Worm (Caenorhabditis elegans) whole organism, L2 larva: Measurements from ENCODE around the gene clec-29.

Experiments used
- lin-13 ChIP-seq: fragments of 150-350 bp; optimal IDR thresholded peaks from 2 replicates; lab custom pipeline; 2014; ENCODE audit warnings: missing biosample characterization, missing genetic modification reagents, missing genetic modification characterization
- lin-39 ChIP-seq: fragments of 150-350 bp; optimal IDR thresholded peaks from 2 replicates; lab custom pipeline; 2014; ENCODE audit warnings: missing biosample characterization, missing genetic modification reagents, missing genetic modification characterization
- lsy-2 ChIP-seq, 2 experiments: fragments of 150-350 bp in 1 of 2; sonication (generic microtip) in 1 of 2; optimal IDR thresholded peaks; 2 replicates each; lab custom pipeline; 2014 to 2017; ENCODE audit warnings: missing biosample characterization in 2 of 2, missing genetic modification characterization in 2 of 2
- mab-5 ChIP-seq: fragments of 150-350 bp; optimal IDR thresholded peaks from 2 replicates; lab custom pipeline; 2014; ENCODE audit warnings: missing biosample characterization, missing genetic modification characterization
- nhr-23 ChIP-seq: fragments of 150-350 bp; optimal IDR thresholded peaks from 2 replicates; lab custom pipeline; 2014; ENCODE audit warnings: missing biosample characterization, missing genetic modification reagents, missing genetic modification characterization
- nhr-25 ChIP-seq: fragments of 150-350 bp; sonication (generic microtip); optimal IDR thresholded peaks from 3 replicates; lab custom pipeline; 2014; ENCODE audit warnings: missing biosample characterization, missing genetic modification characterization
- unc-62 ChIP-seq: fragments of 150-350 bp; optimal IDR thresholded peaks from 2 replicates; lab custom pipeline; 2014; ENCODE audit warnings: missing biosample characterization, missing genetic modification reagents, missing genetic modification characterization
- ztf-11 ChIP-seq: sonication (generic microtip); optimal IDR thresholded peaks from 2 replicates; lab custom pipeline; 2017; ENCODE audit warnings: missing biosample characterization, missing genetic modification characterization
- ztf-4 ChIP-seq: fragments of 150-350 bp; optimal IDR thresholded peaks from 2 replicates; lab custom pipeline; 2014; ENCODE audit warnings: missing biosample characterization, missing genetic modification characterization

DNA sequence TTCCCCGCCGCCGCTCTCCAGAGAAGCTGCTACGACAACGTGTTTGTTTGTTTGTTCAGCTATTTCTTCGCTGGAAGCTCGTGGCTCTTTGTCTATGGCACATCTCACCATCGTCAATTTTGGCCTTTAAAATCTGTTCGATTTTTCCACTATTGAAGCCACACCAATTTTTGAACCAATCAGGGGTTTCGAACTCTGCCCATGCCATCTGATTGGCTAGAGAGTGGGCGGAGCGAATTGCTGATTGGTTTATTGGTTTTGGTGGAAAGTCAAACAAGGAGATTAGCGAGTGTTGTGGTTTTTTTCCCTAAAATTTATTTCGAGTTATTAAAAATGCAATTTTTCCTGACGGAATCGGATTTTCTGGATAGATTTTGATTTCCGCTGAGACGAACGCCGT, 17.2 kb upstream of the clec-29 start:
- TF ChIP-seq nhr-23 (tag; lab: Kevin White, UChicago) (no peak), ztf-4 (tag; lab: Kevin White, UChicago) (no peak), unc-62 (GFP tag; lab: Kevin White, UChicago) (no peak), lin-39 (no peak), mab-5 (tag; lab: Kevin White, UChicago) (no peak), ztf-11 (no peak), lsy-2 (tag; optimal IDR thresholded peaks at IDR 0.05; lab: Kevin White, UChicago) (no peak), nhr-25 (tag; lab: Kevin White, UChicago) (no peak), lin-13 (no peak)
